Worm (Caenorhabditis elegans): ENCODE measurements around the gene tsp-18.

DNA sequence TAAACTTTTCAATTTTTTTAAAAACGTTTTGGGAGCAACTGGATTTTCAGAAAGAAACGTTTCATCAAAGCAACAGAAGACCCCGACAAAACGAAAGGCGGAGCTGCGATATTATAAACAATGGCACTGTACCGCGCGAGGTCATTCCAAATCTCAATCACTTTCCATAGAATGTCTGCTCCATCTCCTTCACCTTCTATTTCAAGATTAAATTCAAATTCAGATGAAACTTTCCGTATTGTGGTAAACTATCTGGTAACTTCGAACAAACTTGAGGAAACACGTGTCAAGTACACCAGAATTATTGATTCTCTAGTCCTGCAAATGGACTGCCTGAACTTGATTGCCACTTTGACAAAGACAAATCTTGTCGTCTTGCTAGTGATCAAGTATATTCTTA lies 36.5 kb downstream of the tsp-18 start, which contains the start of gene F28B12.6:
- TF ChIP-seq ztf-11 (tag; optimal IDR thresholded peaks at IDR 0.05) (no peak), lin-13 (tag; optimal IDR thresholded peaks at IDR 0.05) (no peak), nhr-12 (tag; optimal IDR thresholded peaks at IDR 0.05) (no peak), pha-4 (tag; optimal IDR thresholded peaks at IDR 0.05) (no peak), nhr-237 (tag; optimal IDR thresholded peaks at IDR 0.05) (no peak), snpc-4 (tag; optimal IDR thresholded peaks at IDR 0.05) (no peak), nhr-76 (tag; optimal IDR thresholded peaks at IDR 0.05) (no peak), cnd-1 (tag; optimal IDR thresholded peaks at IDR 0.05) (no peak), elt-1 (tag; optimal IDR thresholded peaks at IDR 0.05; ENCODE audit: borderline replicate concordance, insufficient read depth) (no peak), nhr-28 (tag; optimal IDR thresholded peaks at IDR 0.05) (no peak), hlh-1 (tag; optimal IDR thresholded peaks at IDR 0.05) (no peak)

Data from whole organism, mixed stage, embryonic.